Worm (Caenorhabditis elegans) whole organism, young adult: ENCODE data around the gene pig-1.

ENCODE experiments used
- B0019.2 ChIP-seq: fragments of 200-800 bp; sonication (Bioruptor generic); conservative IDR thresholded peaks from 2 replicates; pipeline ENCODE4 v1.3.6; 2022; ENCODE audit warnings: missing genetic modification reagents, missing genetic modification characterization, missing compliant biosample characterization
- B0261.1 ChIP-seq: sonication (generic microtip); optimal IDR thresholded peaks from 2 replicates; lab custom pipeline; 2016; ENCODE audit warnings: mild to moderate bottlenecking, missing genetic modification characterization, moderate library complexity, missing compliant biosample characterization
- F52B5.7 ChIP-seq: sonication (generic microtip); optimal IDR thresholded peaks from 2 replicates; lab custom pipeline; 2016; ENCODE audit warnings: mild to moderate bottlenecking, missing genetic modification characterization, missing compliant biosample characterization
- T07F8.4 ChIP-seq: sonication (generic microtip); optimal IDR thresholded peaks from 2 replicates; lab custom pipeline; 2016; ENCODE audit warnings: mild to moderate bottlenecking, missing genetic modification characterization, moderate library complexity, missing compliant biosample characterization
- T26A5.8 ChIP-seq: sonication (generic microtip); optimal IDR thresholded peaks from 2 replicates; lab custom pipeline; 2016; ENCODE audit warnings: missing genetic modification characterization, missing compliant biosample characterization
- Y53F4B.3 ChIP-seq: fragments of 200-800 bp; sonication (Bioruptor generic); IDR thresholded peaks from 2 replicates; pipeline ENCODE4 v1.3.6; 2022; ENCODE audit warnings: missing genetic modification reagents, missing genetic modification characterization, missing compliant biosample characterization
- ZK185.1 ChIP-seq: sonication (generic microtip); optimal IDR thresholded peaks from 2 replicates; lab custom pipeline; 2016; ENCODE audit warnings: mild to moderate bottlenecking, missing genetic modification characterization, missing compliant biosample characterization; ENCODE audit not compliant: poor library complexity, severe bottlenecking
- bed-1 ChIP-seq: fragments of 200-800 bp; sonication (Bioruptor generic); IDR thresholded peaks from 2 replicates; pipeline ENCODE4 v1.3.6; 2022; ENCODE audit warnings: missing genetic modification reagents, missing genetic modification characterization, missing compliant biosample characterization
- ceh-27 ChIP-seq: fragments of 200-800 bp; sonication (Bioruptor generic); optimal IDR thresholded peaks from 2 replicates; lab custom pipeline; 2018; ENCODE audit warnings: mild to moderate bottlenecking, missing genetic modification characterization, moderate library complexity, missing compliant biosample characterization
- dpl-1 ChIP-seq: fragments of 150-350 bp; optimal IDR thresholded peaks from 2 replicates; lab custom pipeline; 2014; ENCODE audit warnings: missing biosample characterization, missing genetic modification reagents, missing genetic modification characterization
- egl-18 ChIP-seq: fragments of 200-800 bp; sonication (Bioruptor generic); IDR thresholded peaks from 2 replicates; pipeline ENCODE4 v1.3.6; 2022; ENCODE audit warnings: missing genetic modification reagents, missing genetic modification characterization, missing compliant biosample characterization
- egl-44 ChIP-seq: fragments of 200-800 bp; sonication (Bioruptor generic); IDR thresholded peaks from 2 replicates; pipeline ENCODE4 v1.3.6; 2022; ENCODE audit warnings: missing genetic modification reagents, missing genetic modification characterization, missing compliant biosample characterization
- ets-4 ChIP-seq: fragments of 200-800 bp; sonication (Bioruptor generic); optimal IDR thresholded peaks from 2 replicates; lab custom pipeline; 2018; ENCODE audit warnings: mild to moderate bottlenecking, missing genetic modification characterization, missing compliant biosample characterization
- him-1 ChIP-seq: sonication (generic microtip); optimal IDR thresholded peaks from 2 replicates; lab custom pipeline; 2016; ENCODE audit warnings: missing genotype, missing genetic modification reagents, missing genetic modification characterization, missing compliant biosample characterization
- hrde-1 ChIP-seq: sonication (generic microtip); optimal IDR thresholded peaks from 2 replicates; lab custom pipeline; 2016; ENCODE audit warnings: missing genetic modification characterization, mild to moderate bottlenecking, missing compliant biosample characterization, moderate library complexity, missing genotype, missing genetic modification reagents, borderline replicate concordance
- lag-1 ChIP-seq: fragments of 200-800 bp; sonication (Bioruptor generic); IDR thresholded peaks from 2 replicates; pipeline ENCODE4 v1.3.6; 2022; ENCODE audit warnings: missing genetic modification reagents, missing genetic modification characterization, missing compliant biosample characterization
- let-526 ChIP-seq: fragments of 200-800 bp; sonication (Bioruptor generic); IDR thresholded peaks from 2 replicates; pipeline ENCODE4 v1.3.6; 2022; ENCODE audit warnings: missing genetic modification reagents, missing genetic modification characterization, missing compliant biosample characterization
- lin-26 ChIP-seq: fragments of 200-800 bp; sonication (Bioruptor generic); IDR thresholded peaks from 2 replicates; pipeline ENCODE4 v1.3.6; 2022; ENCODE audit warnings: missing genetic modification reagents, missing genetic modification characterization, missing compliant biosample characterization
- lir-1 ChIP-seq: fragments of 200-800 bp; sonication (Bioruptor generic); conservative IDR thresholded peaks from 2 replicates; pipeline ENCODE4 v1.3.6; 2022; ENCODE audit warnings: missing genetic modification reagents, missing genetic modification characterization, missing compliant biosample characterization
- lsl-1 ChIP-seq: fragments of 200-800 bp; sonication (Bioruptor generic); optimal IDR thresholded peaks from 2 replicates; lab custom pipeline; 2018; ENCODE audit warnings: mild to moderate bottlenecking, missing genetic modification characterization, moderate library complexity, missing compliant biosample characterization
- madf-3 ChIP-seq: fragments of 200-800 bp; sonication (Bioruptor generic); IDR thresholded peaks from 2 replicates; pipeline ENCODE4 v1.3.6; 2022; ENCODE audit warnings: missing genetic modification reagents, missing genetic modification characterization, missing compliant biosample characterization
- madf-8 ChIP-seq: fragments of 200-800 bp; sonication (Bioruptor generic); conservative IDR thresholded peaks from 2 replicates; pipeline ENCODE4 v1.3.6; 2022; ENCODE audit warnings: missing genetic modification reagents, missing genetic modification characterization, missing compliant biosample characterization
- mcd-1 ChIP-seq: fragments of 200-800 bp; sonication (Bioruptor generic); IDR thresholded peaks from 2 replicates; pipeline ENCODE4 v1.3.6; 2022; ENCODE audit warnings: missing genetic modification reagents, missing genetic modification characterization, missing compliant biosample characterization
- nfya-1 ChIP-seq: sonication (generic microtip); optimal IDR thresholded peaks from 2 replicates; lab custom pipeline; 2017; ENCODE audit warnings: antibody characterized with exemption, missing compliant biosample characterization, missing genetic modification characterization, borderline replicate concordance; ENCODE audit not compliant: insufficient read depth
- nfyb-1 ChIP-seq: fragments of 200-800 bp; sonication (Bioruptor generic); IDR thresholded peaks from 2 replicates; pipeline ENCODE4 v1.3.6; 2022; ENCODE audit warnings: missing genetic modification reagents, missing genetic modification characterization, missing compliant biosample characterization
- nhr-90 ChIP-seq: sonication (generic microtip); optimal IDR thresholded peaks from 2 replicates; lab custom pipeline; 2016; ENCODE audit warnings: missing genotype, mild to moderate bottlenecking, missing genetic modification characterization, missing compliant biosample characterization
- pha-4 ChIP-seq: fragments of 150-350 bp; sonication (generic microtip); optimal IDR thresholded peaks from 2 replicates; lab custom pipeline; 2014; ENCODE audit warnings: missing biosample characterization, missing genetic modification reagents, missing genetic modification characterization
- sdz-38 ChIP-seq: sonication (generic microtip); optimal IDR thresholded peaks from 2 replicates; lab custom pipeline; 2016; ENCODE audit warnings: missing genotype, missing genetic modification characterization, missing compliant biosample characterization
- sea-2 ChIP-seq: fragments of 200-800 bp; sonication (Bioruptor generic); IDR thresholded peaks from 2 replicates; pipeline ENCODE4 v1.3.6; 2022; ENCODE audit warnings: missing genetic modification characterization, missing compliant biosample characterization
- snpc-1.3 ChIP-seq: sonication (generic microtip); optimal IDR thresholded peaks from 2 replicates; lab custom pipeline; 2017; ENCODE audit warnings: missing genetic modification characterization, mild to moderate bottlenecking, missing compliant biosample characterization, antibody characterized with exemption, moderate library complexity, missing genotype, missing genetic modification reagents; ENCODE audit not compliant: insufficient read depth
- snpc-3.4 ChIP-seq: sonication (generic microtip); optimal IDR thresholded peaks from 2 replicates; lab custom pipeline; 2017; ENCODE audit warnings: missing genetic modification characterization, mild to moderate bottlenecking, missing compliant biosample characterization, antibody characterized with exemption, moderate library complexity, missing genotype, missing genetic modification reagents
- snpc-4 ChIP-seq, 5 experiments: fragments of 150-350 bp in 1 of 5; sonication (generic microtip) in 4 of 5; optimal IDR thresholded peaks; 2 replicates each; lab custom pipeline; 2014 to 2018; ENCODE audit warnings: missing genetic modification characterization in 5 of 5, missing biosample characterization in 3 of 5, antibody characterized with exemption in 2 of 5, mild to moderate bottlenecking in 2 of 5, missing compliant biosample characterization in 2 of 5, missing genotype in 2 of 5, moderate library complexity in 2 of 5, missing genetic modification reagents in 1 of 5
- somi-1 ChIP-seq: fragments of 200-800 bp; sonication (Bioruptor generic); optimal IDR thresholded peaks from 2 replicates; lab custom pipeline; 2018; ENCODE audit warnings: mild to moderate bottlenecking, missing genetic modification characterization, missing compliant biosample characterization
- tbp1 ChIP-seq: fragments of 200-800 bp; sonication (Bioruptor generic); optimal IDR thresholded peaks from 2 replicates; lab custom pipeline; 2018; ENCODE audit warnings: mild to moderate bottlenecking, missing genetic modification characterization, missing compliant biosample characterization
- ztf-28 ChIP-seq: fragments of 200-800 bp; sonication (Bioruptor generic); IDR thresholded peaks from 2 replicates; pipeline ENCODE4 v1.3.6; 2022; ENCODE audit warnings: missing genetic modification reagents, missing genetic modification characterization, missing compliant biosample characterization

pig-1 gene

DNA sequence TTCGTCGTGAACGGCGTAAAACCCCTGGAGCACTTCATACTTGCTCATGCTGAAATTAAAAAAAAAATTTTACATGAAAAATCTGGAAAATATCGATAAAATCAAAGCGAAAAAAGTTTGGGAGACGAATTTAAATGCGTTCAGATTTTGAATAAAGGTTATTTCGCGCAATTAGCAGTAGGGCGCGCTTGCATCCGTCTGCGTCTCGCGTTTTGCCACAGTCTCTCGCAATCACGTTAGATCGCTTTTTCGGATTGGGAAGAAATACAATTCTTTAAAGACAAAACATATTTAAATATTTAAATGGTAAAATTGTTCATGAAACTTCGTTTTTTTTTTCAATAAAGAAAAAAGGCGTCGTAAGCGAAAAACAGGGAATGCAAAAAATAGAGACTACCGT is at the start of gene pig-1 (continued):
- TF ChIP-seq sdz-38 = no peak
- TF ChIP-seq him-1 (tag; lab: Kevin White, UChicago) = no peak
- TF ChIP-seq nfya-1 (tag; lab: Kevin White, UChicago) = no peak
- TF ChIP-seq snpc-3.4 (tag; lab: Kevin White, UChicago) = no peak
- peak; percentile 98 for TF ChIP-seq mcd-1 (GFP tag; lab: Robert Waterston, UW)
- no peak for TF ChIP-seq lin-26 (GFP tag; lab: Robert Waterston, UW)

- TF ChIP-seq dpl-1 (GFP tag; lab: Kevin White, UChicago) (no peak), snpc-1.3 (tag; lab: Kevin White, UChicago) (no peak), somi-1 (no peak), madf-8 (GFP tag; lab: Robert Waterston, UW) (no peak), bed-1 (GFP tag; lab: Robert Waterston, UW) (no peak), lir-1 (no peak), lag-1 (GFP tag; lab: Robert Waterston, UW) (no peak), B0019.2 (GFP tag; lab: Robert Waterston, UW) (no peak), madf-3 (GFP tag; lab: Robert Waterston, UW) (no peak), let-526 (GFP tag; lab: Robert Waterston, UW) (no peak), B0261.1 (tag; lab: Kevin White, UChicago) (no peak), T26A5.8 (no peak), sea-2 (GFP tag; lab: Robert Waterston, UW) (no peak), pha-4 (tag; lab: Kevin White, UChicago) (no peak), Y53F4B.3 (GFP tag; lab: Robert Waterston, UW) (no peak), tbp1 (GFP tag; lab: Kevin White, UChicago) (no peak)
Measured at ce11 chrIV:564000-564399, 44.7 kb upstream of the pig-1 start.

- TF ChIP-seq somi-1 (no peak), ZK185.1 (tag; lab: Kevin White, UChicago) (no peak), pha-4 (tag; lab: Kevin White, UChicago) (no peak)
Measured at ce11 chrIV:563417-563816, 44.2 kb upstream of the pig-1 start.

DNA sequence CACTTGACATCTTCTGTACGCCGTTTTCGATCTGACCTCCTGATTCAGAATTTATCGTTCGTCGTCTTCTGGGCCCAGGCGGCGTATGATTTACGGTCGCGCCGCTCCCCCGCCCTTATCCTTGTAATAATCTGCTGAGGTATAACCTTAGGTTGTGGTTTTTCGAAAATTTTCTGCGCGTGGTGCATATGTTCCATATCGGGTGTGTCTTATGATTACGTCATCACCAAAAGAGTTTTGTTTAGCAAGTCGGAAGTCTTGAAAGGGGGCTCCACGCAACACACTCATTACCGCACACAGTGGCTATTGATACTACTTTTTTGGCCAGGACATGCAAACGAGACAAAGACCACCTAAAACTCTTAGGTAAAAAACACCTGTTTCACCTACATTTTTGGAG is 41.5 kb upstream of the pig-1 start:
- no peak for TF ChIP-seq hrde-1
- no peak for TF ChIP-seq nfyb-1 (GFP tag; lab: Robert Waterston, UW)
- no peak for TF ChIP-seq T07F8.4 (tag; lab: Kevin White, UChicago)
- no peak for TF ChIP-seq ets-4 (GFP tag; lab: Kevin White, UChicago)
- no peak for TF ChIP-seq egl-44 (GFP tag; lab: Robert Waterston, UW)
- no peak for TF ChIP-seq lin-26 (GFP tag; lab: Robert Waterston, UW)
- no peak for TF ChIP-seq snpc-4 (GFP tag; optimal IDR thresholded peaks at IDR 0.05; lab: Kevin White, UChicago)
- TF ChIP-seq snpc-4 (tag; optimal IDR thresholded peaks at IDR 0.05; lab: Kevin White, UChicago) = no peak
- no peak for TF ChIP-seq tbp1 (GFP tag; lab: Kevin White, UChicago)

- TF ChIP-seq lsl-1 = no peak
- TF ChIP-seq ceh-27 (GFP tag; lab: Kevin White, UChicago) = no peak
- no peak for TF ChIP-seq egl-18 (GFP tag; lab: Robert Waterston, UW)
- no peak for TF ChIP-seq hrde-1
- no peak for TF ChIP-seq tbp1 (GFP tag; lab: Kevin White, UChicago)
- TF ChIP-seq snpc-3.4 (tag; lab: Kevin White, UChicago) = no peak
- no peak for TF ChIP-seq B0261.1 (tag; lab: Kevin White, UChicago)
- no peak for TF ChIP-seq F52B5.7
- TF ChIP-seq bed-1 (GFP tag; lab: Robert Waterston, UW) = no peak
- TF ChIP-seq nhr-90 (tag; lab: Kevin White, UChicago) = no peak
- no peak for TF ChIP-seq ztf-28 (GFP tag; lab: Robert Waterston, UW)
Measured at ce11 chrIV:560314-560713, 41.1 kb upstream of the pig-1 start.
